Fruit fly (Drosophila melanogaster): ENCODE measurements around the gene CG34039.

- TF ChIP-seq CG8478 (optimal IDR thresholded peaks at IDR 0.05) (no peak), EcR (GFP tag; optimal IDR thresholded peaks at IDR 0.05) (no peak), usp (GFP tag; optimal IDR thresholded peaks at IDR 0.05) (no peak), Dll (optimal IDR thresholded peaks at IDR 0.05) (no peak), psq (optimal IDR thresholded peaks at IDR 0.05) (no peak)
These were observed 37.1 kb upstream of the CG34039 start for dm6 chr3L:14522483-14523362.
